Fruit fly (Drosophila melanogaster) whole organism, embryonic: ENCODE data around the gene Bet3.

ENCODE experiments used
- Bdp1 ChIP-seq: fragments of 200-800 bp; sonication (Bioruptor generic); optimal IDR thresholded peaks from 3 replicates; lab custom pipeline; 2016; ENCODE audit warnings: missing biosample characterization, missing genetic modification characterization
- Bteb2 ChIP-seq: fragments of 200-800 bp; sonication (Bioruptor generic); optimal IDR thresholded peaks from 2 replicates; lab custom pipeline; 2016; ENCODE audit warnings: missing biosample characterization, missing genetic modification characterization
- CG1024 ChIP-seq: fragments of 200-800 bp; sonication (Bioruptor generic); IDR thresholded peaks from 2 replicates; pipeline ENCODE4 v1.3.6; 2022; ENCODE audit warnings: missing biosample characterization, missing genetic modification characterization
- CG10267 ChIP-seq: fragments of 200-800 bp; sonication (Bioruptor generic); optimal IDR thresholded peaks from 2 replicates; lab custom pipeline; 2018; ENCODE audit warnings: missing biosample characterization, mild to moderate bottlenecking, missing genetic modification characterization, moderate library complexity
- CG1233 ChIP-seq: fragments of 200-800 bp; sonication (Bioruptor generic); optimal IDR thresholded peaks from 4 replicates; lab custom pipeline; 2018; ENCODE audit warnings: missing biosample characterization, mild to moderate bottlenecking, missing genetic modification characterization
- CG13424 ChIP-seq: fragments of 200-800 bp; sonication (Bioruptor generic); optimal IDR thresholded peaks from 2 replicates; lab custom pipeline; 2019; ENCODE audit warnings: missing biosample characterization, mild to moderate bottlenecking, missing genetic modification characterization, moderate library complexity
- CG14667 ChIP-seq: fragments of 200-800 bp; sonication (Bioruptor generic); IDR thresholded peaks from 2 replicates; pipeline ENCODE4 v1.3.6; 2022; ENCODE audit warnings: missing biosample characterization, missing genetic modification characterization
- CG16813 ChIP-seq: fragments of 200-800 bp; sonication (Bioruptor generic); IDR thresholded peaks from 3 replicates; pipeline ENCODE4 v1.3.6; 2022; ENCODE audit warnings: missing biosample characterization, missing genetic modification characterization; ENCODE audit not compliant: partially characterized antibody
- CG17361 ChIP-seq: fragments of 200-800 bp; sonication (Bioruptor generic); IDR thresholded peaks from 3 replicates; pipeline ENCODE4 v1.3.6; 2022; ENCODE audit warnings: missing biosample characterization, missing genetic modification characterization
- CG2129 ChIP-seq: fragments of 200-800 bp; sonication (Bioruptor generic); IDR thresholded peaks from 2 replicates; pipeline ENCODE4 v1.3.6; 2022; ENCODE audit warnings: missing biosample characterization, missing genetic modification characterization; ENCODE audit not compliant: partially characterized antibody
- CG31224 ChIP-seq: fragments of 200-800 bp; sonication (Bioruptor generic); IDR thresholded peaks from 2 replicates; pipeline ENCODE4 v1.3.6; 2022; ENCODE audit warnings: missing biosample characterization, missing genetic modification characterization
- CG3726 ChIP-seq: fragments of 200-800 bp; sonication (Bioruptor generic); IDR thresholded peaks from 3 replicates; pipeline ENCODE4, ENCODE4 v1.3.6; 2022; ENCODE audit warnings: missing biosample characterization, missing genetic modification characterization
- CG4328 ChIP-seq: fragments of 200-800 bp; sonication (Bioruptor generic); optimal IDR thresholded peaks from 3 replicates; lab custom pipeline; 2017; ENCODE audit warnings: missing biosample characterization, missing genetic modification reagents, missing genetic modification characterization
- CG4360 ChIP-seq: fragments of 200-800 bp; sonication (Bioruptor generic); IDR thresholded peaks from 2 replicates; pipeline ENCODE4 v1.3.6; 2022; ENCODE audit warnings: missing biosample characterization, missing genetic modification characterization
- CG6654 ChIP-seq: fragments of 200-800 bp; sonication (Bioruptor generic); optimal IDR thresholded peaks from 2 replicates; lab custom pipeline; 2017; ENCODE audit warnings: missing biosample characterization, mild to moderate bottlenecking, missing genetic modification characterization
- CG6765 ChIP-seq: fragments of 200-800 bp; sonication (Bioruptor generic); optimal IDR thresholded peaks from 3 replicates; lab custom pipeline; 2017; ENCODE audit warnings: missing biosample characterization, mild to moderate bottlenecking, missing genetic modification characterization
- CG7987 ChIP-seq: fragments of 200-800 bp; sonication (Bioruptor generic); optimal IDR thresholded peaks from 2 replicates; lab custom pipeline; 2018; ENCODE audit warnings: missing biosample characterization, mild to moderate bottlenecking, missing genetic modification characterization, moderate library complexity
- CG9437 ChIP-seq: fragments of 200-800 bp; sonication (Bioruptor generic); optimal IDR thresholded peaks from 2 replicates; lab custom pipeline; 2018; ENCODE audit warnings: missing biosample characterization, mild to moderate bottlenecking, missing genetic modification characterization
- Doc3 ChIP-seq: fragments of 200-800 bp; sonication (Bioruptor generic); IDR thresholded peaks from 3 replicates; pipeline ENCODE4 v1.3.6; 2022; ENCODE audit warnings: missing biosample characterization, missing genetic modification characterization; ENCODE audit not compliant: partially characterized antibody
- E2f2 ChIP-seq: fragments of 200-800 bp; sonication (Bioruptor generic); IDR thresholded peaks from 2 replicates; pipeline ENCODE4 v1.3.6; 2022; ENCODE audit warnings: missing biosample characterization, missing genetic modification characterization
- Elba2 ChIP-seq: fragments of 200-800 bp; sonication (Bioruptor generic); optimal IDR thresholded peaks from 3 replicates; lab custom pipeline; 2016; ENCODE audit warnings: missing biosample characterization, missing genetic modification characterization
- Fer3 ChIP-seq: fragments of 200-800 bp; sonication (Bioruptor generic); optimal IDR thresholded peaks from 2 replicates; lab custom pipeline; 2018; ENCODE audit warnings: missing biosample characterization, mild to moderate bottlenecking, missing genetic modification characterization, moderate library complexity
- HLH4C ChIP-seq: fragments of 200-800 bp; sonication (Bioruptor generic); IDR thresholded peaks from 3 replicates; pipeline ENCODE4 v1.3.6; 2022; ENCODE audit warnings: missing biosample characterization, missing genetic modification characterization; ENCODE audit not compliant: partially characterized antibody
- Hr3 ChIP-seq: fragments of 200-800 bp; sonication (Bioruptor generic); optimal IDR thresholded peaks from 3 replicates; lab custom pipeline; 2016; ENCODE audit warnings: missing biosample characterization, missing genetic modification characterization
- Lim3 ChIP-seq: fragments of 200-800 bp; sonication (Bioruptor generic); IDR thresholded peaks from 2 replicates; pipeline ENCODE4 v1.3.6; 2022; ENCODE audit warnings: missing biosample characterization, missing genetic modification characterization
- Med ChIP-seq: fragments of 200-800 bp; sonication (Bioruptor generic); peaks from one replicate; lab custom pipeline; 2016; ENCODE audit warnings: missing biosample characterization, missing genetic modification characterization, mild to moderate bottlenecking, inconsistent platforms, moderate library complexity
- Meics ChIP-seq: fragments of 200-800 bp; sonication (Bioruptor generic); optimal IDR thresholded peaks from 2 replicates; lab custom pipeline; 2017; ENCODE audit warnings: missing biosample characterization, mild to moderate bottlenecking, missing genetic modification characterization
- Rx ChIP-seq: fragments of 200-800 bp; sonication (Bioruptor generic); IDR thresholded peaks from 2 replicates; pipeline ENCODE4 v1.3.6; 2022; ENCODE audit warnings: missing biosample characterization, missing genetic modification characterization
- YL-1 ChIP-seq: fragments of 200-800 bp; sonication (Bioruptor generic); optimal IDR thresholded peaks from 3 replicates; lab custom pipeline; 2017; ENCODE audit warnings: missing biosample characterization, mild to moderate bottlenecking, missing genetic modification characterization
- ac ChIP-seq: fragments of 200-800 bp; sonication (Bioruptor generic); optimal IDR thresholded peaks from 3 replicates; lab custom pipeline; 2017; ENCODE audit warnings: missing biosample characterization, mild to moderate bottlenecking, missing genetic modification characterization
- bab2 ChIP-seq: fragments of 200-800 bp; sonication (Bioruptor generic); optimal IDR thresholded peaks from 2 replicates; lab custom pipeline; 2016; ENCODE audit warnings: missing biosample characterization, missing genetic modification characterization
- bigmax ChIP-seq: fragments of 200-800 bp; sonication (Bioruptor generic); optimal IDR thresholded peaks from 2 replicates; lab custom pipeline; 2018; ENCODE audit warnings: missing biosample characterization, mild to moderate bottlenecking, missing genetic modification characterization
- ewg ChIP-seq: fragments of 200-800 bp; sonication (Bioruptor generic); optimal IDR thresholded peaks from 3 replicates; lab custom pipeline; 2017; ENCODE audit warnings: mild to moderate bottlenecking, missing biosample characterization, missing genetic modification reagents, missing genetic modification characterization
- fd96Cb ChIP-seq: fragments of 200-800 bp; sonication (Bioruptor generic); optimal IDR thresholded peaks from 2 replicates; lab custom pipeline; 2018; ENCODE audit warnings: missing biosample characterization, mild to moderate bottlenecking, missing genetic modification characterization, moderate library complexity
- pan ChIP-seq, 4 experiments: fragments of >200 bp in 3 of 4; fragments of 200-800 bp in 1 of 4; sonication (Bioruptor generic) in 1 of 4; optimal IDR thresholded peaks in 3 of 4; IDR thresholded peaks in 1 of 4; 2 replicates each; pipeline versions ENCODE4 v1.3.6 to Lab custom; 2017 to 2022; ENCODE audit warnings: missing biosample characterization in 2 of 4, missing genetic modification characterization in 2 of 4, mixed read lengths in 1 of 4
- salm ChIP-seq: fragments of 200-800 bp; sonication (Bioruptor generic); optimal IDR thresholded peaks from 2 replicates; lab custom pipeline; 2018; ENCODE audit warnings: missing biosample characterization, mild to moderate bottlenecking, missing genetic modification characterization
- scrt ChIP-seq: fragments of 200-800 bp; sonication (Bioruptor generic); optimal IDR thresholded peaks from 2 replicates; lab custom pipeline; 2018; ENCODE audit warnings: missing biosample characterization, mild to moderate bottlenecking, missing genetic modification characterization, moderate library complexity
- sens ChIP-seq: fragments of 200-800 bp; sonication (Bioruptor generic); peaks from one replicate; lab custom pipeline; 2016; ENCODE audit warnings: missing biosample characterization, missing genetic modification characterization
- sisA ChIP-seq: fragments of 200-800 bp; sonication (Bioruptor generic); IDR thresholded peaks from 2 replicates; pipeline ENCODE4 v1.3.6; 2022; ENCODE audit warnings: missing biosample characterization, missing genetic modification characterization
- ssp ChIP-seq: fragments of 200-800 bp; sonication (Bioruptor generic); IDR thresholded peaks from 2 replicates; pipeline ENCODE4 v1.3.6; 2022; ENCODE audit warnings: missing biosample characterization, missing genetic modification characterization
- vfl ChIP-seq: fragments of 200-800 bp; sonication (Bioruptor generic); optimal IDR thresholded peaks from 2 replicates; lab custom pipeline; 2016; ENCODE audit warnings: missing biosample characterization, missing genetic modification characterization
- wor ChIP-seq: fragments of 200-800 bp; sonication (Bioruptor generic); IDR thresholded peaks from 2 replicates; pipeline ENCODE4 v1.3.6; 2022; ENCODE audit warnings: missing biosample characterization, missing genetic modification characterization
- z ChIP-seq: fragments of 200-800 bp; sonication (Bioruptor generic); IDR thresholded peaks from 3 replicates; pipeline ENCODE4 v1.3.6; 2022; ENCODE audit warnings: missing biosample characterization, missing genetic modification characterization

Bet3 gene

dm6 chr3L:9457619-9458092 is 15.6 kb upstream of the Bet3 start, which contains the start of gene CG3437 (continued):
- peak; percentile 97 for TF ChIP-seq CG31224
- peak; percentile 89 for TF ChIP-seq E2f2 (GFP tag; lab: Robert Waterston, UW)
- TF ChIP-seq CG1233 (GFP tag; lab: Kevin White, UChicago) = peak; percentile 99
- TF ChIP-seq z (GFP tag; lab: Robert Waterston, UW) = peak; percentile 82
- peak; percentile 95 for TF ChIP-seq ssp
- peak; percentile 99 for TF ChIP-seq bab2
- peak; percentile 97 for TF ChIP-seq CG7987 (GFP tag; lab: Kevin White, UChicago)
- peak; percentile 91 for TF ChIP-seq CG9437
- TF ChIP-seq Hr3 (GFP tag; lab: Kevin White, UChicago) = peak; percentile 98
- 0 out of 2 replicates have a peak, but pooled peaks have one; percentile 11 for TF ChIP-seq CG2129 (GFP tag; lab: Robert Waterston, UW)
- TF ChIP-seq Bteb2 (GFP tag; lab: Kevin White, UChicago) = peak; percentile 98
- TF ChIP-seq CG3726 (GFP tag; lab: Robert Waterston, UW) = peak; percentile 99
- TF ChIP-seq CG14667 (GFP tag; lab: Robert Waterston, UW) = peak; percentile 99
- TF ChIP-seq CG6654 = peak; percentile 94
- TF ChIP-seq salm (tag; lab: Kevin White, UChicago) = peak; percentile 97
- peak; percentile 96 for TF ChIP-seq ac (GFP tag; lab: Kevin White, UChicago)
- peak; percentile 100 for TF ChIP-seq Rx (GFP tag; lab: Robert Waterston, UW)
- peak; percentile 99 for TF ChIP-seq CG17361
- TF ChIP-seq CG10267 (tag; lab: Kevin White, UChicago) = peak; percentile 94
- peak; percentile 99 for TF ChIP-seq Fer3 (tag; lab: Kevin White, UChicago)
- TF ChIP-seq CG16813 (GFP tag; lab: Robert Waterston, UW) = 0 out of 3 replicates have a peak, but pooled peaks have one; percentile 38
- peak; percentile 99 for TF ChIP-seq CG6765
- peak; percentile 97 for TF ChIP-seq vfl (GFP tag; lab: Kevin White, UChicago)
- peak; percentile 97 for TF ChIP-seq Lim3 (GFP tag; lab: Robert Waterston, UW)
- TF ChIP-seq HLH4C (GFP tag; lab: Robert Waterston, UW) = 0 out of 3 replicates have a peak, but pooled peaks have one; percentile 40
- peak; percentile 99 for TF ChIP-seq CG13424 (tag; lab: Kevin White, UChicago)
- no peak for TF ChIP-seq Doc3 (GFP tag; lab: Robert Waterston, UW)
- peak; percentile 97 for TF ChIP-seq wor
- TF ChIP-seq Bdp1 (GFP tag; lab: Kevin White, UChicago) = peak; percentile 94
- TF ChIP-seq YL-1 (GFP tag; lab: Kevin White, UChicago) = peak; percentile 98

DNA sequence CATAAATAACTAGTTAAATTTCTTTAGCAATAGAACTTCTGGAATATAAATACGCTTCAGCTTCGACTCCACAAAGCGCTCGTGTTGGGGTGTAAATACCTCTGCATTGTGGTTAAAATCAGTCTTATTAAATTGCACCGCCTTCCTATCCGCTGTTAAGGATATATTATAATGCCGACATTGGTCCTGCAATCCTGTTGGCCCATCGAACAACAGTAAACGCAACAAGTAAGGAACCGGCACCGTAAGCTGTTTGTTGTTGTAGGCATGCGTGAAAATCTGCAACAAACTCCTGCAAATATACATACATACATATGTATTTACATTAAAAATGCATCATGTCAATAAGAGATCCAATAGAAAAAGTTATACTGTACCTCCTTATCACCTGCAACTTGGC is 14.3 kb upstream of the Bet3 start:
- TF ChIP-seq CG4328 (GFP tag; lab: Kevin White, UChicago) (no peak), pan (optimal IDR thresholded peaks at IDR 0.05; lab: Kevin White, UChicago) (no peak), pan (GFP tag; optimal IDR thresholded peaks at IDR 0.05 in 1 of 2, IDR thresholded peaks at IDR 0.05 in 1 of 2) (no peak), YL-1 (GFP tag; lab: Kevin White, UChicago) (peak; percentile 35), CG1024 (GFP tag; lab: Robert Waterston, UW) (no peak), Elba2 (GFP tag; lab: Kevin White, UChicago) (peak; percentile 15), sens (peak; percentile 31), Meics (GFP tag; lab: Kevin White, UChicago) (peak; percentile 8), ewg (GFP tag; lab: Kevin White, UChicago) (peak; percentile 6), scrt (GFP tag; lab: Kevin White, UChicago) (peak; percentile 95), CG4360 (GFP tag; lab: Robert Waterston, UW) (peak; percentile 42; the same call in 1 of the 2 replicates), bigmax (GFP tag; lab: Kevin White, UChicago) (no peak), Med (GFP tag; lab: Kevin White, UChicago) (peak; percentile 1), sisA (GFP tag; lab: Robert Waterston, UW) (no peak), fd96Cb (no peak)
